Fruit fly (Drosophila melanogaster) whole organism, embryonic: Measurements from ENCODE around the gene CG10214.

Experiments
- ATbp ChIP-seq: fragments of 200-800 bp; sonication (Bioruptor generic); optimal IDR thresholded peaks from 2 replicates; lab custom pipeline; 2017; ENCODE audit warnings: missing biosample characterization, mild to moderate bottlenecking, missing genetic modification characterization, missing genetic modification reagents
- Awh ChIP-seq: fragments of 200-800 bp; sonication (Bioruptor generic); IDR thresholded peaks from 2 replicates; pipeline ENCODE4, ENCODE4 v1.3.6; 2022; ENCODE audit warnings: missing biosample characterization, missing genetic modification characterization
- CG10543 ChIP-seq: fragments of 200-800 bp; sonication (Bioruptor generic); optimal IDR thresholded peaks from 3 replicates; lab custom pipeline; 2017; ENCODE audit warnings: missing biosample characterization, mild to moderate bottlenecking, missing genetic modification characterization, moderate library complexity
- CG10654 ChIP-seq: fragments of 200-800 bp; sonication (Bioruptor generic); optimal IDR thresholded peaks from 2 replicates; lab custom pipeline; 2016; ENCODE audit warnings: missing biosample characterization, missing genetic modification characterization
- CG11504 ChIP-seq: fragments of 200-800 bp; sonication (Bioruptor generic); optimal IDR thresholded peaks from 3 replicates; lab custom pipeline; 2019; ENCODE audit warnings: missing biosample characterization, mild to moderate bottlenecking, missing genetic modification characterization, moderate library complexity
- CG12071 ChIP-seq: fragments of 200-800 bp; sonication (Bioruptor generic); optimal IDR thresholded peaks from 3 replicates; lab custom pipeline; 2018; ENCODE audit warnings: missing biosample characterization, mild to moderate bottlenecking, missing genetic modification characterization
- CG12769 ChIP-seq: fragments of 200-800 bp; sonication (Bioruptor generic); optimal IDR thresholded peaks from 2 replicates; lab custom pipeline; 2019; ENCODE audit warnings: missing biosample characterization, mild to moderate bottlenecking, missing genetic modification characterization, moderate library complexity
- CG13424 ChIP-seq: fragments of 200-800 bp; sonication (Bioruptor generic); optimal IDR thresholded peaks from 2 replicates; lab custom pipeline; 2019; ENCODE audit warnings: missing biosample characterization, mild to moderate bottlenecking, missing genetic modification characterization, moderate library complexity
- CG15479 ChIP-seq: fragments of 200-800 bp; sonication (Bioruptor generic); optimal IDR thresholded peaks from 3 replicates; lab custom pipeline; 2019; ENCODE audit warnings: missing biosample characterization, mild to moderate bottlenecking, missing genetic modification characterization, moderate library complexity
- CG30403 ChIP-seq: fragments of 200-800 bp; sonication (Bioruptor generic); optimal IDR thresholded peaks from 3 replicates; lab custom pipeline; 2016; ENCODE audit warnings: missing biosample characterization, missing genetic modification characterization
- CG3838 ChIP-seq: fragments of 200-800 bp; sonication (Bioruptor generic); optimal IDR thresholded peaks from 3 replicates; lab custom pipeline; 2016; ENCODE audit warnings: missing biosample characterization, missing genetic modification characterization
- CG3995 ChIP-seq: fragments of 200-800 bp; sonication (Bioruptor generic); optimal IDR thresholded peaks from 3 replicates; lab custom pipeline; 2016; ENCODE audit warnings: missing biosample characterization, missing genetic modification characterization
- CG42726 ChIP-seq: fragments of 200-800 bp; sonication (Bioruptor generic); IDR thresholded peaks from 2 replicates; pipeline ENCODE4 v1.3.6; 2022; ENCODE audit warnings: missing biosample characterization, missing genetic modification characterization; ENCODE audit not compliant: partially characterized antibody
- CG4328 ChIP-seq: fragments of 200-800 bp; sonication (Bioruptor generic); optimal IDR thresholded peaks from 3 replicates; lab custom pipeline; 2017; ENCODE audit warnings: missing biosample characterization, missing genetic modification reagents, missing genetic modification characterization
- CG6175 ChIP-seq: fragments of 200-800 bp; sonication (Bioruptor generic); IDR thresholded peaks from 3 replicates; pipeline ENCODE4 v1.3.6; 2022; ENCODE audit warnings: missing biosample characterization, missing genetic modification characterization
- CG6654 ChIP-seq: fragments of 200-800 bp; sonication (Bioruptor generic); optimal IDR thresholded peaks from 2 replicates; lab custom pipeline; 2017; ENCODE audit warnings: missing biosample characterization, mild to moderate bottlenecking, missing genetic modification characterization
- CG6791 ChIP-seq: fragments of 200-800 bp; sonication (Bioruptor generic); IDR thresholded peaks from 3 replicates; pipeline ENCODE4 v1.3.6; 2022; ENCODE audit warnings: missing biosample characterization, missing genetic modification characterization; ENCODE audit not compliant: partially characterized antibody
- CG8359 ChIP-seq: fragments of 200-800 bp; sonication (Bioruptor generic); optimal IDR thresholded peaks from 2 replicates; lab custom pipeline; 2017; ENCODE audit warnings: missing biosample characterization, mild to moderate bottlenecking, missing genetic modification characterization, borderline replicate concordance
- CG9932 ChIP-seq: fragments of 200-800 bp; sonication (Bioruptor generic); IDR thresholded peaks from 2 replicates; pipeline ENCODE4 v1.3.6; 2022; ENCODE audit warnings: missing biosample characterization, missing genetic modification characterization
- CkIIα-i1 ChIP-seq: fragments of 200-800 bp; sonication (Bioruptor generic); IDR thresholded peaks from 2 replicates; pipeline ENCODE4 v1.3.6; 2022; ENCODE audit warnings: missing biosample characterization, missing genetic modification characterization
- Eip74EF ChIP-seq, 2 experiments: fragments of 200-800 bp in 1 of 2; fragments of >200 bp in 1 of 2; sonication (Bioruptor generic) in 1 of 2; optimal IDR thresholded peaks; 2 replicates each; lab custom pipeline; 2017 to 2019; ENCODE audit warnings: missing biosample characterization in 2 of 2, missing genetic modification characterization in 2 of 2, mild to moderate bottlenecking in 1 of 2, moderate library complexity in 1 of 2
- H15 ChIP-seq: fragments of 200-800 bp; sonication (Bioruptor generic); IDR thresholded peaks from 3 replicates; pipeline ENCODE4 v1.3.6; 2022; ENCODE audit warnings: missing biosample characterization, missing genetic modification characterization
- HLH4C ChIP-seq: fragments of 200-800 bp; sonication (Bioruptor generic); IDR thresholded peaks from 3 replicates; pipeline ENCODE4 v1.3.6; 2022; ENCODE audit warnings: missing biosample characterization, missing genetic modification characterization; ENCODE audit not compliant: partially characterized antibody
- Med ChIP-seq: fragments of 200-800 bp; sonication (Bioruptor generic); peaks from one replicate; lab custom pipeline; 2016; ENCODE audit warnings: missing biosample characterization, missing genetic modification characterization, mild to moderate bottlenecking, inconsistent platforms, moderate library complexity
- NC2β ChIP-seq: fragments of 200-800 bp; sonication (Bioruptor generic); optimal IDR thresholded peaks from 2 replicates; lab custom pipeline; 2016; ENCODE audit warnings: missing biosample characterization, missing genetic modification characterization
- Opbp ChIP-seq: fragments of 200-800 bp; sonication (Bioruptor generic); IDR thresholded peaks from 3 replicates; pipeline ENCODE4 v1.3.6; 2022; ENCODE audit warnings: missing biosample characterization, missing genetic modification characterization; ENCODE audit not compliant: partially characterized antibody
- Side ChIP-seq: fragments of 200-800 bp; sonication (Bioruptor generic); optimal IDR thresholded peaks from 2 replicates; lab custom pipeline; 2016; ENCODE audit warnings: missing biosample characterization, missing genetic modification characterization
- Stat92E ChIP-seq, 3 experiments: fragments of >200 bp in 2 of 3; fragments of 200-800 bp in 1 of 3; sonication (Bioruptor generic) in 1 of 3; optimal IDR thresholded peaks; 2 replicates each; lab custom pipeline; 2017 to 2019; ENCODE audit warnings: missing biosample characterization in 3 of 3, missing genetic modification characterization in 3 of 3, mild to moderate bottlenecking in 1 of 3, moderate library complexity in 1 of 3
- Tbp ChIP-seq: fragments of >200 bp; optimal IDR thresholded peaks from 2 replicates; lab custom pipeline; 2018; ENCODE audit warnings: missing biosample characterization, missing genetic modification characterization
- Xrp1 ChIP-seq: fragments of 200-800 bp; sonication (Bioruptor generic); IDR thresholded peaks from 2 replicates; pipeline ENCODE4 v1.3.6; 2022; ENCODE audit warnings: missing biosample characterization, missing genetic modification characterization
- abd-A ChIP-seq: fragments of 200-800 bp; sonication (Bioruptor generic); optimal IDR thresholded peaks from 3 replicates; lab custom pipeline; 2019; ENCODE audit warnings: missing biosample characterization, mild to moderate bottlenecking, missing genetic modification characterization, moderate library complexity
- ci ChIP-seq: fragments of 200-800 bp; sonication (Bioruptor generic); IDR thresholded peaks from 3 replicates; pipeline ENCODE4 v1.3.6; 2022; ENCODE audit warnings: missing biosample characterization, missing genetic modification characterization
- cwo ChIP-seq: fragments of 200-800 bp; sonication (Bioruptor generic); optimal IDR thresholded peaks from 3 replicates; lab custom pipeline; 2017; ENCODE audit warnings: missing biosample characterization, missing genetic modification characterization, mild to moderate bottlenecking, moderate library complexity, missing genetic modification reagents
- ewg ChIP-seq: fragments of 200-800 bp; sonication (Bioruptor generic); optimal IDR thresholded peaks from 3 replicates; lab custom pipeline; 2017; ENCODE audit warnings: mild to moderate bottlenecking, missing biosample characterization, missing genetic modification reagents, missing genetic modification characterization
- lola ChIP-seq, 3 experiments: fragments of >200 bp in 2 of 3; fragments of 200-800 bp in 1 of 3; sonication (Bioruptor generic) in 1 of 3; optimal IDR thresholded peaks; 2 replicates each; lab custom pipeline; 2017 to 2019; ENCODE audit warnings: missing biosample characterization in 3 of 3, missing genetic modification characterization in 3 of 3, mild to moderate bottlenecking in 1 of 3, moderate library complexity in 1 of 3
- oc ChIP-seq: fragments of 200-800 bp; sonication (Bioruptor generic); optimal IDR thresholded peaks from 2 replicates; lab custom pipeline; 2018; ENCODE audit warnings: missing biosample characterization, mild to moderate bottlenecking, missing genetic modification characterization, moderate library complexity
- p53 ChIP-seq: fragments of 200-800 bp; sonication (Bioruptor generic); optimal IDR thresholded peaks from 2 replicates; lab custom pipeline; 2016; ENCODE audit warnings: missing biosample characterization, missing genetic modification characterization
- pb ChIP-seq: fragments of 200-800 bp; sonication (Bioruptor generic); optimal IDR thresholded peaks from 3 replicates; lab custom pipeline; 2016; ENCODE audit warnings: missing biosample characterization, missing genetic modification characterization
- seq ChIP-seq: fragments of 200-800 bp; sonication (Bioruptor generic); IDR thresholded peaks from 2 replicates; pipeline ENCODE4 v1.3.6; 2022; ENCODE audit warnings: missing biosample characterization, missing genetic modification characterization
- so ChIP-seq: fragments of 200-800 bp; sonication (Bioruptor generic); IDR thresholded peaks from 3 replicates; pipeline ENCODE4 v1.3.6; 2022; ENCODE audit warnings: missing biosample characterization, missing genetic modification characterization
- stwl ChIP-seq: fragments of 200-800 bp; sonication (Bioruptor generic); optimal IDR thresholded peaks from 3 replicates; lab custom pipeline; 2018; ENCODE audit warnings: missing biosample characterization, mild to moderate bottlenecking, missing genetic modification characterization, moderate library complexity
- vvl ChIP-seq: fragments of 200-800 bp; sonication (Bioruptor generic); IDR thresholded peaks from 2 replicates; pipeline ENCODE4 v1.3.6; 2022; ENCODE audit warnings: missing biosample characterization, missing genetic modification characterization
- wek ChIP-seq: fragments of 200-800 bp; sonication (Bioruptor generic); optimal IDR thresholded peaks from 3 replicates; lab custom pipeline; 2018; ENCODE audit warnings: missing biosample characterization, mild to moderate bottlenecking, missing genetic modification characterization, moderate library complexity

CG10214 gene

DNA sequence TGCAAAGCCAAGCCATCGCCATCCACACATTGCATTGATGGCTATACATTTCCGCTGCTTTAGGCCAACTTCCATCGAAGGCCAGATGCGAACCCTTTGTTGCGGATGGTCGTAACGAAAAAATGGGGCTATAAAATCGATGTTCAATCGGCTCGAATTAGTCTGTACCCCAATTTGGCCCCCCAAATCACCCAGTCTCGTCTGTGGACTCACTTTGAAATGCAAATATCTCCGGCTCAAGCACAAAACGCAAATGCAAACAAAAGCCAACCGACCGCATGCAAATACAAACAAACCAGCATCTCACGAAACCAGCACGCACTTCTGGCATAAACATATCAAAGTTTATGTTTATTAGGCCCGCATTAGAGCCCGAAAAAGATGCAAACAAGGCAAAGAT, 30.9 kb downstream of the CG10214 start:
- no peak for TF ChIP-seq CG3838 (GFP tag; lab: Kevin White, UChicago)
- no peak for TF ChIP-seq CG13424 (tag; lab: Kevin White, UChicago)
- TF ChIP-seq oc (tag; lab: Kevin White, UChicago): peak; percentile 17
- peak; percentile 62 for TF ChIP-seq abd-A (tag; lab: Kevin White, UChicago)
- 0 out of 3 replicates have a peak, but pooled peaks have one; percentile 21 for TF ChIP-seq so
- peak; percentile 7 for TF ChIP-seq pb (GFP tag; lab: Kevin White, UChicago)
- TF ChIP-seq CG3995: no peak
- peak; percentile 59 for TF ChIP-seq CG12769 (tag; lab: Kevin White, UChicago)
- TF ChIP-seq ATbp (GFP tag; lab: Kevin White, UChicago): peak; percentile 42
- peak; percentile 54; the same call in 1 of the 3 replicates for TF ChIP-seq ci (GFP tag; lab: Robert Waterston, UW)
- peak; percentile 58; the same call in 1 of the 2 replicates for TF ChIP-seq Awh
- peak; percentile 14 for TF ChIP-seq CG12071 (GFP tag; lab: Kevin White, UChicago)
- peak; percentile 65 for TF ChIP-seq Med
- TF ChIP-seq Eip74EF (GFP tag; optimal IDR thresholded peaks at IDR 0.05; lab: Kevin White, UChicago): peak in 1 of 2 experiments; percentile 16
- peak; percentile 62; the same call in 1 of the 2 replicates for TF ChIP-seq vvl (GFP tag; lab: Robert Waterston, UW)
- TF ChIP-seq Side (GFP tag; lab: Kevin White, UChicago): no peak
- peak; percentile 42; the same call in 1 of the 3 replicates for TF ChIP-seq H15 (GFP tag; lab: Robert Waterston, UW)
- 0 out of 2 replicates have a peak, but pooled peaks have one; percentile 16 for TF ChIP-seq Xrp1 (GFP tag; lab: Robert Waterston, UW)

DNA sequence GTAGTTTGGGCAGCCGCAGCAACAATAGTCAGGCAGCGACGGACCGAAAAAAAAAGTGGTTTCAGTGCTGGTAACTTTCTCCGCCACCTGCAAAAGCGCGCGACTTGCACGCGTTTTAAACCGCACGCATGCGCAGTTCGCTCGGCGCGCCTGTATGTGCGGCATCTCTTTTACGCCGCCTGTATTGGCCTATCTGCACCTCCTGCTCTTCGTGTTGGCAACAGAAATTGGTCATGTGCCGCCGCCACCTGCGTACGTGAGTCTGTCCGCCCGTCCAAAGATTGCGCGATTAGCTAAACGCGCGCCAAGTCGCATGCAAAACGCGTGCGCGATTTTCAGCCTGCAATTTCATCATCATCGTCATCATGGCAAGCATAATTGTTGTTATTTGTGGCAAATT, 31.6 kb downstream of the CG10214 start:
- TF ChIP-seq CG15479 (peak; percentile 46), ewg (GFP tag; lab: Kevin White, UChicago) (peak; percentile 18), CG11504 (tag; lab: Kevin White, UChicago) (no peak), CkIIα-i1 (GFP tag; lab: Robert Waterston, UW) (no peak), Med (peak; percentile 46), CG10654 (GFP tag; lab: Kevin White, UChicago) (no peak), ci (GFP tag; lab: Robert Waterston, UW) (0 out of 3 replicates have a peak, but pooled peaks have one; percentile 10), Tbp (GFP tag; lab: Kevin White, UChicago) (peak; percentile 21), p53 (GFP tag; lab: Kevin White, UChicago) (no peak), CG6175 (GFP tag; lab: Robert Waterston, UW) (0 out of 3 replicates have a peak, but pooled peaks have one; percentile 27), CG42726 (GFP tag; lab: Robert Waterston, UW) (peak; percentile 33; the same call in 1 of the 2 replicates), CG9932 (GFP tag; lab: Robert Waterston, UW) (no peak), cwo (GFP tag; lab: Kevin White, UChicago) (peak; percentile 4), Stat92E (GFP tag; optimal IDR thresholded peaks at IDR 0.05; lab: Kevin White, UChicago) (no peak), CG8359 (peak; percentile 100), wek (GFP tag; lab: Kevin White, UChicago) (no peak), CG6654 (GFP tag; lab: Kevin White, UChicago) (no peak), lola (GFP tag; optimal IDR thresholded peaks at IDR 0.05; lab: Kevin White, UChicago) (no peak), CG4328 (GFP tag; lab: Kevin White, UChicago) (no peak), CG10543 (GFP tag; lab: Kevin White, UChicago) (no peak), stwl (tag; lab: Kevin White, UChicago) (no peak), Opbp (peak; percentile 36; the same call in 1 of the 3 replicates), seq (GFP tag; lab: Robert Waterston, UW) (no peak), HLH4C (GFP tag; lab: Robert Waterston, UW) (0 out of 3 replicates have a peak, but pooled peaks have one; percentile 20), NC2β (GFP tag; lab: Kevin White, UChicago) (no peak), CG6791 (0 out of 3 replicates have a peak, but pooled peaks have one; percentile 21), CG30403 (GFP tag; lab: Kevin White, UChicago) (no peak)
